Worm (Caenorhabditis elegans): ENCODE data around the gene miga-1.
A peak's percentile ranks its signal among the peaks of the same experiment; 100 is the strongest.

Gene miga-1

ce11 chrV:12400677-12401236 lies at the start of gene miga-1, which contains the start of gene K01D12.20:
Gene miga-1 (minus strand): TSS chrV:12400859.
Gene K01D12.20 (minus strand): TSS chrV:12400814.
- TF ChIP-seq pha-2 (tag; optimal IDR thresholded peaks at IDR 0.05) (no peak), nhr-11 (tag; optimal IDR thresholded peaks at IDR 0.05) (no peak), ztf-16 (tag; optimal IDR thresholded peaks at IDR 0.05) (no peak)

- TF ChIP-seq unc-3 (GFP tag; conservative IDR thresholded peaks at IDR 0.05): no peak
- no peak for TF ChIP-seq unc-3 (tag; optimal IDR thresholded peaks at IDR 0.05)
- TF ChIP-seq elt-2 (tag; optimal IDR thresholded peaks at IDR 0.05): peak; percentile 11
Measured at ce11 chrV:12450441-12450840, 49.8 kb upstream of the miga-1 start, which contains the start of gene F28C1.1. Gene F28C1.1 (plus strand): TSS chrV:12450805.

DNA sequence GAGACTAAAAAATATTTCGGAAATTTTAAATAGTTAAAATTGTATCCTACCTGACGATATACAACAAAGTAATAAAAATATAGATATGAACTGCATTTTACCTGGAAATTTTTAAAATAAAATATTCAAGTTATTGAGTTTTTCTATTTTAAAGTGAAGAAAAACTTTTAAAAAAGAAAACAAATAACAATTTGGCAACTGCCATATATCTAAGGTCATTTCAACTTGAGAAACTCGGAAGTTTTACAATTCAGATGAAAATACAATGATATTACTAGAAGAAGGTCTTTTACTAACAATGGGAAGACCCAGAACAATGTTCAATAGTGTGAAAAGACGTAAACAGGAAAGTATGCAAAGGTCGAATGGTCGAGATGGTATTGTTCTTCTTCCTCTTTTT lies 49.2 kb upstream of the miga-1 start, which contains the start of gene C54D10.10:
Gene C54D10.10, minus strand, starts transcription at position 101 of the 400 bp plus-strand sequence.
- TF ChIP-seq pax-1 (tag; optimal IDR thresholded peaks at IDR 0.05) (no peak), unc-86 (tag; optimal IDR thresholded peaks at IDR 0.05) (no peak), K09A11.1 (tag; optimal IDR thresholded peaks at IDR 0.05; ENCODE audit: insufficient read depth) (no peak), ceh-6 (GFP tag; optimal IDR thresholded peaks at IDR 0.05) (no peak), dve-1 (tag; optimal IDR thresholded peaks at IDR 0.05) (no peak), mec-3 (tag; optimal IDR thresholded peaks at IDR 0.05; ENCODE audit: borderline replicate concordance) (no peak), ets-4 (tag; optimal IDR thresholded peaks at IDR 0.05) (no peak), Y22D7AL.16 (tag; optimal IDR thresholded peaks at IDR 0.05) (no peak), unc-42 (tag; optimal IDR thresholded peaks at IDR 0.05) (no peak), lim-6 (tag; optimal IDR thresholded peaks at IDR 0.05) (no peak), ahr-1 (tag; optimal IDR thresholded peaks at IDR 0.05) (no peak)

DNA sequence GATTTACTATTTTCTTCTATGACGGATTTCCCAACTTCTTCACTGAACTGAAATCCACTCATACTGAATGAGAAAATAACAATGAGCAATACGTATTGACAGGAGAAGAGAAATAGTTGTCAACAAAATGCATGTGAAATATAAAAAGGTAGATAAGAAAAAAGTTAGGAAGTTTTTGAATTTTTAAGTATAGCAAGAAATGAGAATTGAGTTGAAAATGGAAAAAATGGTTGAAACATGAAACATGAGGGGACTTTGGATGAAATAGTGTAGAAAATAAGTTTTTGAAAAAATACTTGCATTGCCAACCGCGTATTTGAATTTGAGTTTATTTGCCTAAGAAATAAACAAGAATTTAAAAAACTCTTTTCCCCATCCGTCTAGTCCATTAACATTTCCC lies 46.2 kb upstream of the miga-1 start, which contains the start of the genes pals-38 and C54D10.9:
Gene pals-38, minus strand, starts transcription at position 101 of the 400 bp plus-strand sequence.
Gene C54D10.9, plus strand, starts transcription at position 259 of the 400 bp plus-strand sequence.
- TF ChIP-seq fax-1 (tag; optimal IDR thresholded peaks at IDR 0.05): no peak
- no peak for TF ChIP-seq dve-1 (tag; optimal IDR thresholded peaks at IDR 0.05)
- no peak for TF ChIP-seq sox-4 (tag; optimal IDR thresholded peaks at IDR 0.05)
- TF ChIP-seq ceh-34 (tag; optimal IDR thresholded peaks at IDR 0.05): no peak
- no peak for TF ChIP-seq mec-3 (tag; optimal IDR thresholded peaks at IDR 0.05; ENCODE audit: borderline replicate concordance)
- TF ChIP-seq unc-86 (tag; optimal IDR thresholded peaks at IDR 0.05): no peak
- no peak for TF ChIP-seq ceh-9 (tag; optimal IDR thresholded peaks at IDR 0.05)
- no peak for TF ChIP-seq hlh-6 (tag; optimal IDR thresholded peaks at IDR 0.05)
- no peak for TF ChIP-seq pat-9 (tag; optimal IDR thresholded peaks at IDR 0.05)
- no peak for TF ChIP-seq C38D4.7 (GFP tag; optimal IDR thresholded peaks at IDR 0.05)
- no peak for TF ChIP-seq ama-1 (optimal IDR thresholded peaks at IDR 0.05)
- TF ChIP-seq fkh-10 (GFP tag; optimal IDR thresholded peaks at IDR 0.05): no peak
- TF ChIP-seq sox-2 (GFP tag; IDR thresholded peaks at IDR 0.05): no peak
- TF ChIP-seq nfya-1 (tag; optimal IDR thresholded peaks at IDR 0.05): no peak
- TF ChIP-seq ceh-31 (tag; optimal IDR thresholded peaks at IDR 0.05): no peak
- no peak for TF ChIP-seq T23F11.4 (GFP tag; optimal IDR thresholded peaks at IDR 0.05)
- TF ChIP-seq ceh-48 (tag; optimal IDR thresholded peaks at IDR 0.05): no peak

ce11 chrV:12443754-12444153 lies 43.1 kb upstream of the miga-1 start, which contains the start of gene pals-39:
Gene pals-39 (minus strand): TSS chrV:12443854.
- TF ChIP-seq C38D4.7 (GFP tag; optimal IDR thresholded peaks at IDR 0.05): no peak
- no peak for TF ChIP-seq fkh-6 (tag; optimal IDR thresholded peaks at IDR 0.05)
- TF ChIP-seq F13H6.1 (tag; optimal IDR thresholded peaks at IDR 0.05): no peak
- no peak for TF ChIP-seq ceh-18 (tag; optimal IDR thresholded peaks at IDR 0.05)
- TF ChIP-seq ceh-9 (tag; optimal IDR thresholded peaks at IDR 0.05): no peak
- no peak for TF ChIP-seq elt-2 (tag; optimal IDR thresholded peaks at IDR 0.05)
- TF ChIP-seq gmeb-2 (tag; optimal IDR thresholded peaks at IDR 0.05): no peak
- TF ChIP-seq dmd-4 (tag; optimal IDR thresholded peaks at IDR 0.05; ENCODE audit: borderline replicate concordance): no peak
